Worm (Caenorhabditis elegans) whole organism, late embryonic: ENCODE data around the gene rabs-5.

ENCODE experiments used
- ama-1 ChIP-seq: fragments of 150-350 bp; optimal IDR thresholded peaks from 2 replicates; lab custom pipeline; 2014
- ceh-14 ChIP-seq: sonication (generic microtip); optimal IDR thresholded peaks from 2 replicates; lab custom pipeline; 2016; ENCODE audit warnings: missing genotype, missing genetic modification characterization, missing compliant biosample characterization
- ceh-30 ChIP-seq: fragments of 150-350 bp; optimal IDR thresholded peaks from 2 replicates; lab custom pipeline; 2014; ENCODE audit warnings: missing biosample characterization, missing genetic modification characterization
- dmd-4 ChIP-seq: sonication (generic microtip); optimal IDR thresholded peaks from 2 replicates; lab custom pipeline; 2016; ENCODE audit warnings: borderline replicate concordance, missing genetic modification characterization, missing compliant biosample characterization
- elt-2 ChIP-seq: sonication (generic microtip); optimal IDR thresholded peaks from 2 replicates; lab custom pipeline; 2016; ENCODE audit warnings: missing genetic modification reagents, missing genetic modification characterization, missing compliant biosample characterization
- hlh-30 ChIP-seq: sonication (generic microtip); optimal IDR thresholded peaks from 2 replicates; lab custom pipeline; 2017; ENCODE audit warnings: antibody characterized with exemption, missing genetic modification characterization, missing compliant biosample characterization; ENCODE audit not compliant: insufficient read depth
- hlh-6 ChIP-seq: sonication (generic microtip); optimal IDR thresholded peaks from 2 replicates; lab custom pipeline; 2016; ENCODE audit warnings: missing genotype, missing genetic modification characterization, missing compliant biosample characterization
- lim-6 ChIP-seq: sonication (generic microtip); optimal IDR thresholded peaks from 2 replicates; lab custom pipeline; 2016; ENCODE audit warnings: missing genetic modification characterization, missing compliant biosample characterization
- nfya-1 ChIP-seq: sonication (generic microtip); optimal IDR thresholded peaks from 2 replicates; lab custom pipeline; 2017; ENCODE audit warnings: missing genetic modification characterization, mild to moderate bottlenecking, missing compliant biosample characterization, antibody characterized with exemption, moderate library complexity
- pag-3 ChIP-seq: sonication (generic microtip); optimal IDR thresholded peaks from 2 replicates; lab custom pipeline; 2016; ENCODE audit warnings: missing compliant biosample characterization, missing genetic modification characterization, borderline replicate concordance
- pqm-1 ChIP-seq: sonication (generic microtip); optimal IDR thresholded peaks from 2 replicates; lab custom pipeline; 2016; ENCODE audit warnings: missing genetic modification characterization, missing compliant biosample characterization
- tbx-2 ChIP-seq: sonication (generic microtip); optimal IDR thresholded peaks from 2 replicates; lab custom pipeline; 2016; ENCODE audit warnings: missing genetic modification characterization, missing compliant biosample characterization
- unc-86 ChIP-seq: sonication (generic microtip); optimal IDR thresholded peaks from 2 replicates; lab custom pipeline; 2016; ENCODE audit warnings: missing genetic modification characterization, missing compliant biosample characterization

DNA sequence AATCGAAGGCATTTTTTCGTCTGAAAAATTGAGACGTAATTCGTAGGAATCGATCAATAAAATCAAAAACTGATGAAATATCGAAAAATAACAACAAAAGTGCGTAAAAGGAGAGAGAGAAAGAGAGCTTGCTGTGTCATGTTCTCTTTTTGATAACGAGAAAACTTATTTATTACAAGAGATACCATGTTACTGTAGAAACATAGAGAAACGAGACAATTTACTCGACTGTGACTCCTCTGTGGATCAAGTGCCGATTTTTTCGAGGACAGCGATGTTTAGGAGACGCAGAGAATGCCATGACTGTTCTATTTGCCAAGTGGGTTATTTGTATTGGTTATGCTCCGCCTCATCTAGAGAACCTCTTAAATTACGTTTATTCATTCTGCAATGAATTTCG lies 26.1 kb upstream of the rabs-5 start, which contains the start of gene sph-1:
- no peak for TF ChIP-seq nfya-1 (tag; lab: Kevin White, UChicago)
- no peak for TF ChIP-seq dmd-4 (tag; lab: Kevin White, UChicago)
- no peak for TF ChIP-seq hlh-30 (tag; lab: Kevin White, UChicago)
- no peak for TF ChIP-seq unc-86 (tag; lab: Kevin White, UChicago)
- TF ChIP-seq hlh-6 (tag; lab: Kevin White, UChicago): no peak
- peak; percentile 58 for TF ChIP-seq elt-2 (tag; lab: Kevin White, UChicago)
- TF ChIP-seq ceh-30 (tag; lab: Kevin White, UChicago): no peak
- TF ChIP-seq ama-1 (lab: Kevin White, UChicago): no peak
- no peak for TF ChIP-seq lim-6
- no peak for TF ChIP-seq pag-3
- TF ChIP-seq ceh-14: no peak
- TF ChIP-seq pqm-1 (tag; lab: Kevin White, UChicago): no peak
- no peak for TF ChIP-seq tbx-2
